Fruit fly (Drosophila melanogaster) whole organism, prepupa: ENCODE data around the gene Dok.

Experiments
- CG10669 ChIP-seq: fragments of 200-800 bp; sonication (Bioruptor generic); optimal IDR thresholded peaks from 3 replicates; lab custom pipeline; 2018; ENCODE audit warnings: missing biosample characterization, mild to moderate bottlenecking, missing genetic modification characterization, moderate library complexity
- CG15336 ChIP-seq: fragments of 200-800 bp; sonication (Bioruptor generic); IDR thresholded peaks from 2 replicates; pipeline ENCODE4 v1.3.6; 2022; ENCODE audit warnings: missing biosample characterization, missing genetic modification characterization
- CG31627 ChIP-seq: fragments of 200-800 bp; sonication (Bioruptor generic); optimal IDR thresholded peaks from 3 replicates; lab custom pipeline; 2016; ENCODE audit warnings: missing biosample characterization, missing genetic modification characterization
- CG32006 ChIP-seq: fragments of 200-800 bp; sonication (Bioruptor generic); optimal IDR thresholded peaks from 3 replicates; lab custom pipeline; 2017; ENCODE audit warnings: missing biosample characterization, mild to moderate bottlenecking, missing genetic modification characterization
- CG6792 ChIP-seq: fragments of 200-800 bp; sonication (Bioruptor generic); optimal IDR thresholded peaks from 3 replicates; lab custom pipeline; 2016; ENCODE audit warnings: missing biosample characterization, missing genetic modification characterization
- CG6854 ChIP-seq: fragments of 200-800 bp; sonication (Bioruptor generic); optimal IDR thresholded peaks from 2 replicates; lab custom pipeline; 2017; ENCODE audit warnings: missing biosample characterization, mild to moderate bottlenecking, missing genetic modification characterization
- Eip78C ChIP-seq: fragments of 200-800 bp; sonication (Bioruptor generic); peaks from one replicate; lab custom pipeline; 2016; ENCODE audit warnings: missing biosample characterization, missing genetic modification characterization
- Hr39 ChIP-seq: fragments of 200-800 bp; sonication (Bioruptor generic); optimal IDR thresholded peaks from 2 replicates; lab custom pipeline; 2016; ENCODE audit warnings: missing biosample characterization, missing genetic modification characterization
- OdsH ChIP-seq: fragments of 200-800 bp; sonication (Bioruptor generic); optimal IDR thresholded peaks from 3 replicates; lab custom pipeline; 2016; ENCODE audit warnings: missing biosample characterization, missing genetic modification characterization
- Sox102F ChIP-seq: fragments of 200-800 bp; sonication (Bioruptor generic); optimal IDR thresholded peaks from 2 replicates; lab custom pipeline; 2016; ENCODE audit warnings: missing biosample characterization, mild to moderate bottlenecking, missing genetic modification characterization
- dac ChIP-seq: fragments of 200-800 bp; sonication (Bioruptor generic); optimal IDR thresholded peaks from 2 replicates; lab custom pipeline; 2017; ENCODE audit warnings: missing biosample characterization, mild to moderate bottlenecking, missing genetic modification characterization

dm6 chrX:7285995-7286985 is 37.7 kb upstream of the Dok start, which contains the start of gene CG2059:
- TF ChIP-seq CG6854 (peak; percentile 56), CG10669 (GFP tag; lab: Kevin White, UChicago) (no peak), Eip78C (peak; percentile 75), OdsH (GFP tag; lab: Kevin White, UChicago) (peak; percentile 42), CG31627 (peak; percentile 43), CG6792 (GFP tag; lab: Kevin White, UChicago) (no peak), CG15336 (GFP tag; lab: Robert Waterston, UW) (peak; percentile 14; the same call in 1 of the 2 replicates), Sox102F (GFP tag; lab: Kevin White, UChicago) (peak; percentile 27), dac (GFP tag; lab: Kevin White, UChicago) (no peak), CG32006 (GFP tag; lab: Kevin White, UChicago) (no peak), Hr39 (peak; percentile 45)
